Worm (Caenorhabditis elegans): ENCODE data around the gene viro-2.
"Not testable (repeated sequence)": the region's sequence is repeated elsewhere in the genome, so short reads cannot be mapped to it uniquely, and the experiment has no call there.

Gene viro-2

DNA sequence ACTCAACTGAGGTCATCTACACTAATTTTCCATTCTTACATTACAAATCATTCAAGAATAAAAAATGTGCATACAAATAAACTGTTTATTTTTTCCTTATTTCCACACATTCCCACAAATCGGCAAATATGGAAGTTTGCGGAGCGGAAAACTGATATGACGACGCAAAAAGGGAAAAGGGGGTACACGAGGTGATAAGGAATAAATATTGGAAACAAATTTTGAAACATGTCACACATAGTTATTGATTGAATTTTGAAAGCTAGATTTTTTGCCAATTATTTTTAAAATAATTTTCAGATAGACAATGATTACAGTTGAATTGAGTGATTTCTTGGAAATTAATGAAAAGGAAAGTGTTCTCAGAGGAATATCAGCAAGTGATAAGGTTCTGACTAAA lies at the start of gene viro-2:
Gene viro-2, plus strand, starts transcription at position 301 of the 400 bp plus-strand sequence.
- TF ChIP-seq ref-1 (GFP tag; conservative IDR thresholded peaks at IDR 0.05); med-1 (GFP tag; optimal IDR thresholded peaks at IDR 0.05; ENCODE audit: insufficient read depth); tab-1 (GFP tag; IDR thresholded peaks at IDR 0.05): not testable (repeated sequence)

DNA sequence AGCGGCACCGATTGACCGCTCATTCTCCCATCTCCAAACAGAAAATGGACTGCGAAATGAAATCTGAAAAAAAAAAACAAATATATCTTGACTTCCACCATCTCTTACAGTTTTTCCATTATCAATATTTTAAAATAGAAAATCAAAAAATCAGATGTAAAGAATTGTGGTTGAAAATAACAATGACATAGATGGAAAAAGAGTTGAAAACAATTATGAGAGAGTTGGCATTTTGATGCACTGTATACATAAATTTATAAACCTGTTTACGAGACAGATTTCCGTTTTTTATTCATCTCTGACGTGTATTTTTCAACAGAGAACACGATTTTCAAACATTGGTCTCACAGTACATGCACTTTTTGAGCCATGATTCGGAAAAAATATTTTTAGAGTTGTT lies 48.0 kb upstream of the viro-2 start, which contains the start of gene ZK418.7:
Gene ZK418.7, minus strand, starts transcription at position 101 of the 400 bp plus-strand sequence.
- TF ChIP-seq flt-1 (GFP tag; IDR thresholded peaks at IDR 0.05) (no peak), ztf-23 (GFP tag; IDR thresholded peaks at IDR 0.05) (no peak), cog-1 (tag; optimal IDR thresholded peaks at IDR 0.05) (no peak), ztf-29 (GFP tag; IDR thresholded peaks at IDR 0.05) (no peak), med-1 (GFP tag; optimal IDR thresholded peaks at IDR 0.05; ENCODE audit: insufficient read depth) (no peak), klf-2 (GFP tag; conservative IDR thresholded peaks at IDR 0.05) (no peak), tab-1 (GFP tag; IDR thresholded peaks at IDR 0.05) (no peak)

DNA sequence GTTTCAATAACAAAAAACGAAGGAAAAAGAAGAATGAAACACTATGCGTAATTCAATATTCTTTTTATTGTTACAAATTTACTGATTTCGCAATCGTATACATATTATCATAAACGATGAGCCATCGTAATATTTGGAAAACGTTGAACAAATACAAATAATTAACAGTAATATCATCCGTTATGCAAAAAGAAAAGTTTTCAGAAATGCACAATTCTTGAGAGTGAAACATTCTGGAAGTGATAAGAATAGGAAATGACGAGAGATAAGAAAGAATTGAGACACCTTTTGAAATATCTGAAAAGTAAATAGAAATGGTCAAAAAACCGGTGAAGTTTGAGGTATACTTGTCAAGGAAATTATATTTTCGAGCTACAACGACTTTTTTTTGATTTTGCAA lies 47.2 kb upstream of the viro-2 start:
- TF ChIP-seq med-1 (GFP tag; optimal IDR thresholded peaks at IDR 0.05; ENCODE audit: insufficient read depth), result no peak
- TF ChIP-seq tab-1 (GFP tag; IDR thresholded peaks at IDR 0.05), result no peak
- no peak for TF ChIP-seq klf-2 (GFP tag; conservative IDR thresholded peaks at IDR 0.05)
- TF ChIP-seq cog-1 (tag; optimal IDR thresholded peaks at IDR 0.05), result no peak
- no peak for TF ChIP-seq ref-1 (GFP tag; conservative IDR thresholded peaks at IDR 0.05)
- TF ChIP-seq ztf-29 (GFP tag; IDR thresholded peaks at IDR 0.05), result no peak
- TF ChIP-seq flt-1 (GFP tag; IDR thresholded peaks at IDR 0.05), result no peak
- TF ChIP-seq T22C8.4 (GFP tag; IDR thresholded peaks at IDR 0.05), result no peak
- TF ChIP-seq ztf-23 (GFP tag; IDR thresholded peaks at IDR 0.05), result no peak

DNA sequence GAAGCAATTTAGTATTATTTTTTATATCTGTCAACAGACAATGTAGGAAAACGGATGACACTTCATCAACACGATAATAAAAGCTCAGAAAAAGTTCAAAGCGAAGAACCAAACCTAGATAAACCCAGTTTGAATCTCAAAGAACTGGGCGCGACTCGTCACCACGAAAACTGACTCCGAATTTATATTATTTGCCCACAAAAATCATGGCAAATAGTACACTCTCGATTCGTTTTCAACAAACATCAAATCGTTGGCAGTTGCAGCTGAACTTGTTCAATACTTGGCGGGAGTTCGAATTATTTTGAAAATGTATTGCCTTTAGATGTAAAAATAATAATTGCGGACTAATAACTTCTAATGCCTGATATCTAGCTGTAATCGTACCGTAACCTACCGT lies 45.6 kb upstream of the viro-2 start:
- TF ChIP-seq klf-2 (GFP tag; conservative IDR thresholded peaks at IDR 0.05), result no peak
- TF ChIP-seq ztf-23 (GFP tag; IDR thresholded peaks at IDR 0.05), result no peak
- TF ChIP-seq T22C8.4 (GFP tag; IDR thresholded peaks at IDR 0.05), result no peak
- no peak for TF ChIP-seq med-1 (GFP tag; optimal IDR thresholded peaks at IDR 0.05; ENCODE audit: insufficient read depth)
- no peak for TF ChIP-seq flt-1 (GFP tag; IDR thresholded peaks at IDR 0.05)
- no peak for TF ChIP-seq ref-1 (GFP tag; conservative IDR thresholded peaks at IDR 0.05)
- TF ChIP-seq cog-1 (tag; optimal IDR thresholded peaks at IDR 0.05), result no peak
- TF ChIP-seq ztf-29 (GFP tag; IDR thresholded peaks at IDR 0.05), result no peak
- TF ChIP-seq tab-1 (GFP tag; IDR thresholded peaks at IDR 0.05), result no peak

DNA sequence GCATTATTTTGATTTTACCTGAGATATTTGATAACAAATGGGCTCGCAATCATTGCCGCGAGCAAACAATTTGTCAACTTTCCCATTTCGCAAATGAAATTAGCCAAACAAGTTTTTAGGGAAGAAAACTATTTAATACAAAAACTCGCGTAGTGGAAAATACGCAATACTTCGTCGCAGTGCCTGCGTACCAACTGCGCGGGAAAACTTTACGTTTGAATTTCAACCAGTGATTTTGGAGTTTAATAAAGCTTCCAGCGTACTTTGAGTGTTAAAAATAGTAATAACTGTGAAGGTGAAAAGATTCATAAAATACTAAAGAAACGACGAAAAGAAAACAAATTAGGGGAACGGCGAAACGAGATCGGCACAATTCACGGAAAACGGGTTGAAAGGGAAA lies 43.8 kb upstream of the viro-2 start, which contains the start of gene tofu-7:
Gene tofu-7, minus strand, starts transcription at position 111 of the 400 bp plus-strand sequence.
- TF ChIP-seq T22C8.4 (GFP tag; IDR thresholded peaks at IDR 0.05) (no peak), med-1 (GFP tag; optimal IDR thresholded peaks at IDR 0.05; ENCODE audit: insufficient read depth) (no peak), tab-1 (GFP tag; IDR thresholded peaks at IDR 0.05) (no peak), ref-1 (GFP tag; conservative IDR thresholded peaks at IDR 0.05) (no peak), ztf-23 (GFP tag; IDR thresholded peaks at IDR 0.05) (no peak), klf-2 (GFP tag; conservative IDR thresholded peaks at IDR 0.05) (no peak), flt-1 (GFP tag; IDR thresholded peaks at IDR 0.05) (no peak), ztf-29 (GFP tag; IDR thresholded peaks at IDR 0.05) (no peak), cog-1 (tag; optimal IDR thresholded peaks at IDR 0.05) (no peak)

DNA sequence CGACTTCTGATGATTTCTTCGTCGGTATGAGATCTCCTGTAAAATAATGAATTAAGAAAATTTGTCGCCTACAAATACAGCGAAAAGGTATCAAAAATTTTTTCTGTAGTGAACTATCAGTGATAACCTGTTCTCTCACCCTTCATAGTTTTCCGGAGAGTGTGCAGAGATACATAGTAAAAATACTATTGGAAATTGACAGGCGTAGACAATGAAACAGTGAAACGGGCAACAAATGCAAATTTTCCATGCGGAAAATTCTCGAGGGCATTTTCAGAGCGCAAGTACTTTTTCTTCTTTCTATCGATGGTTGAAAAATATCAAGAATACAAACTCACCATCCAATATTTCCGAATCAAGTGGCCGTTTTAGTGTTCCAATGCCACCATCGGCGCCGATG lies 41.5 kb upstream of the viro-2 start:
- TF ChIP-seq T22C8.4 (GFP tag; IDR thresholded peaks at IDR 0.05) (no peak), ref-1 (GFP tag; conservative IDR thresholded peaks at IDR 0.05) (no peak), med-1 (GFP tag; optimal IDR thresholded peaks at IDR 0.05; ENCODE audit: insufficient read depth) (no peak), ztf-23 (GFP tag; IDR thresholded peaks at IDR 0.05) (no peak), ztf-29 (GFP tag; IDR thresholded peaks at IDR 0.05) (no peak), flt-1 (GFP tag; IDR thresholded peaks at IDR 0.05) (no peak), cog-1 (tag; optimal IDR thresholded peaks at IDR 0.05) (no peak), klf-2 (GFP tag; conservative IDR thresholded peaks at IDR 0.05) (no peak)

DNA sequence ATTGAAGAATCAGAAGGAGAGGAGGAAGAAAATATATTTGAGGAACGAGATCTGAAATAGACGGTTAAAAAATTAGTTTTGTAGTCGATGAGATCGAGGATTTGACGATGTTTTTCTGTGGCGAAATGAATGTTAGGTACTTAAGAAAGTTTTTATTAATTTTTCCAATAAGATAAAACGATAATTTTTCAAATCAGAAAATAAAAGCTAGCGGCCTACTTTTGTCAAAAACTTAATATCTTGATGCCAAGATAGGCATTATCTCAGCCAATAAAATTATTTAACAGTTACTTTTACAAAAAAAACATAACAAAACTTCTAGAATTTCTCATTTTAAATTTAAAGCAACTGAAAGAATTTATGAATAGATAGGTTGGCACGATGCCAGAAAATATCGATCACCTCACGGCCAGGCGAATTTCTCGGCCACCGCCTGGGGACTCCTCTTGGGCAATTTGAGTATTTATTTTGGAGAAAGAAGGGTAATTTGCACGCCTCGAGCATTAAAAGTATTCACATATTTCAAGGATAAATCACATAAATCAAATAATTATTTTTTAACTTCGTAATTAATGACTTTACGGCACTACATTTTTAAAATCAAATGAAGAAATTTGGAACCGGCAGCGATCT lies 40.9 kb upstream of the viro-2 start, which contains the start of gene fubl-2:
Gene fubl-2, minus strand, starts transcription at position 51 of the 633 bp plus-strand sequence.
- 0 out of 2 replicates have a peak, but pooled peaks have one; percentile 27 for TF ChIP-seq ztf-23 (GFP tag; IDR thresholded peaks at IDR 0.05)
- no peak for TF ChIP-seq ref-1 (GFP tag; conservative IDR thresholded peaks at IDR 0.05)
- no peak; the same call in 1 of the 2 replicates for TF ChIP-seq T22C8.4 (GFP tag; IDR thresholded peaks at IDR 0.05)
- TF ChIP-seq tab-1 (GFP tag; IDR thresholded peaks at IDR 0.05), result no peak

DNA sequence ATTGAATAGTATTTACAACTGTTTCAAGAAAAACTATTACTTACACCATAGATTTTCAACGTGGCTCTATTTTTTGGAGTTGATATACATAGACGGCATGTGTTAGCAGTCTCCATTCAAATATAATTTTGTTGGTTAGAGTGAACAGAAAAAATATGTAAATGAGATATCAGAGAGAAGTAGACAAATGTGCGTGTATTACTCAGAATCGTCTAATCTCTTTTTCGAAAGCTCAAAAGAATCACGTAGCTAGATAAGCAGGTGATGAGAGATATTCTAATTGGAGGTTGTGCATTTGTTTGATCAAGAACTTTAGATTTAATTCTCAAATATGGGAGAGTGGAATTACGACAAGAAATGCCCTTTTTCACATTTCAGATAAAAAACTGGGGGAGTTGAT lies 38.2 kb upstream of the viro-2 start, which contains the start of gene ZK418.10:
Gene ZK418.10, minus strand, starts transcription at position 148 of the 400 bp plus-strand sequence.
- TF ChIP-seq flt-1 (GFP tag; IDR thresholded peaks at IDR 0.05) (no peak), T22C8.4 (GFP tag; IDR thresholded peaks at IDR 0.05) (no peak)

DNA sequence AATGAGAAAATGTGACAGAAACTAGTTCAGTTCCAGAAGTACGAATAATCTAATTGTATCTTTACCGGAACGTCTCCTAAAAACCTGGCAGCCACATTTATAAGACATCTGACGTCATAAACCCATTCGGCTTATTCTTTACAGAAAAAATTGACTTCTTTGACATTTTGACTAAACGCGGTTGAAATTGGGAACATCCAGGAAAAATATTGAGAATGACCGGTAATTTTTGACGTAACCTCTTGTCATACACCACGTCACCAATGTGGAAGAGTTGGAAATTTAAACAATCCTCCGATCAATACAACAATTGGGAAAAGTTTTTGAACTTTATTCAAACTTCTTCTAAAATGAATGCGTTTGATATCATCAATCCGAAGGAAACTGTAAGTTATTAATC lies 37.7 kb upstream of the viro-2 start, which contains the start of gene ZK418.2:
Gene ZK418.2, plus strand, starts transcription at position 301 of the 400 bp plus-strand sequence.
- TF ChIP-seq klf-2 (GFP tag; conservative IDR thresholded peaks at IDR 0.05), result no peak
- no peak for TF ChIP-seq med-1 (GFP tag; optimal IDR thresholded peaks at IDR 0.05; ENCODE audit: insufficient read depth)
- no peak for TF ChIP-seq ztf-29 (GFP tag; IDR thresholded peaks at IDR 0.05)
- TF ChIP-seq tab-1 (GFP tag; IDR thresholded peaks at IDR 0.05), result no peak
- TF ChIP-seq flt-1 (GFP tag; IDR thresholded peaks at IDR 0.05), result no peak
- no peak for TF ChIP-seq ztf-23 (GFP tag; IDR thresholded peaks at IDR 0.05)
- no peak for TF ChIP-seq T22C8.4 (GFP tag; IDR thresholded peaks at IDR 0.05)
- TF ChIP-seq ref-1 (GFP tag; conservative IDR thresholded peaks at IDR 0.05), result no peak
- no peak for TF ChIP-seq cog-1 (tag; optimal IDR thresholded peaks at IDR 0.05)

DNA sequence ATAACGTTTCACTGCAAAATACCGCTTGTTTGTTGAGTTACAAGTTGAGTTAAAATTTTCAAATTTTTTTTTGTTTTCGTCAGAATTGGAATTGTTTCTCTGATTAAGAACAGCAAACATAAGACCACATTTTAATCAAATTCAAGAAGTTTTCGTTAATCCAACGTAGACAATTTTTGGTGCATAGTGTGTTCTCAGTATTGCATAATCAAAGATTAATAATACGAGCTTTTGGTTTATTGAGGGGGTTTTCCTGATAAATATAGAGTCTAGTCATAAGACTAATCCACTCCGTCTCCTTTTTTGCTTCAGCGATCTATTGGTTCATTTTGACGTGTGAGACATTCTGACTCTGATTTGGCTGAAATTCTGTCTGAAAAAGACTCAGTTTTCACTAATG lies 33.5 kb upstream of the viro-2 start, which contains the start of gene nhr-9:
Gene nhr-9, plus strand, starts transcription at position 307 of the 400 bp plus-strand sequence.
- no peak for TF ChIP-seq ref-1 (GFP tag; conservative IDR thresholded peaks at IDR 0.05)
- no peak for TF ChIP-seq ztf-23 (GFP tag; IDR thresholded peaks at IDR 0.05)
- no peak for TF ChIP-seq med-1 (GFP tag; optimal IDR thresholded peaks at IDR 0.05; ENCODE audit: insufficient read depth)
- no peak for TF ChIP-seq cog-1 (tag; optimal IDR thresholded peaks at IDR 0.05)
- TF ChIP-seq tab-1 (GFP tag; IDR thresholded peaks at IDR 0.05), result no peak
- TF ChIP-seq T22C8.4 (GFP tag; IDR thresholded peaks at IDR 0.05), result no peak
- TF ChIP-seq klf-2 (GFP tag; conservative IDR thresholded peaks at IDR 0.05), result no peak
- TF ChIP-seq flt-1 (GFP tag; IDR thresholded peaks at IDR 0.05), result no peak
- no peak for TF ChIP-seq ztf-29 (GFP tag; IDR thresholded peaks at IDR 0.05)
